Worm (Caenorhabditis elegans): Measurements from ENCODE around the gene srh-18.

The srh-18 gene

ce11 chrV:13313045-13313623, 5.1 kb upstream of the srh-18 start, which contains the start of gene C50B6.3 (continued):
- TF ChIP-seq lin-13 (GFP tag; optimal IDR thresholded peaks at IDR 0.05), result peak; percentile 79
- TF ChIP-seq snu-23 (GFP tag; optimal IDR thresholded peaks at IDR 0.05), result peak; percentile 95
- peak; percentile 66 for TF ChIP-seq skn-1 (tag; optimal IDR thresholded peaks at IDR 0.05)
- peak; percentile 78 for TF ChIP-seq ztf-4 (tag; optimal IDR thresholded peaks at IDR 0.05)
- peak; percentile 84 for TF ChIP-seq unc-130 (tag; optimal IDR thresholded peaks at IDR 0.05)
- no peak for TF ChIP-seq ama-1 (optimal IDR thresholded peaks at IDR 0.05)
- TF ChIP-seq egl-27 (tag; optimal IDR thresholded peaks at IDR 0.05), result no peak
- peak; percentile 92 for TF ChIP-seq mep-1 (tag; optimal IDR thresholded peaks at IDR 0.05)
- peak; percentile 97 for TF ChIP-seq fkh-4 (tag; optimal IDR thresholded peaks at IDR 0.05; ENCODE audit: borderline replicate concordance)
- peak; percentile 96 for TF ChIP-seq dsc-1 (tag; optimal IDR thresholded peaks at IDR 0.05)

- TF ChIP-seq unc-30 (tag; optimal IDR thresholded peaks at IDR 0.05), result no peak
- TF ChIP-seq efl-1 (optimal IDR thresholded peaks at IDR 0.05), result no peak
- TF ChIP-seq efl-1 (GFP tag; optimal IDR thresholded peaks at IDR 0.05 in 1 of 2), result peak in 1 of 2 experiments; percentile 20
- no peak for TF ChIP-seq unc-86 (tag; optimal IDR thresholded peaks at IDR 0.05)
- TF ChIP-seq unc-98 (GFP tag; IDR thresholded peaks at IDR 0.05), result no peak
- TF ChIP-seq hlh-17 (GFP tag; optimal IDR thresholded peaks at IDR 0.05; ENCODE audit: borderline replicate concordance), result no peak
- TF ChIP-seq snu-23 (GFP tag; optimal IDR thresholded peaks at IDR 0.05), result no peak
- no peak for TF ChIP-seq ceh-82 (tag; optimal IDR thresholded peaks at IDR 0.05)
- TF ChIP-seq lin-13 (GFP tag; optimal IDR thresholded peaks at IDR 0.05), result no peak
- no peak for TF ChIP-seq aly-2 (tag; optimal IDR thresholded peaks at IDR 0.05)
These were observed 2.4 kb downstream of the srh-18 start, which contains the start of gene srh-15 for ce11 chrV:13320676-13321075. srh-15 (plus strand) TSS chrV:13320976.

ce11 chrV:13324933-13325760, 6.9 kb downstream of the srh-18 start, which contains the start of gene C50B6.7:
C50B6.7 (minus strand) TSS chrV:13324983.
- TF ChIP-seq elt-2 (tag; optimal IDR thresholded peaks at IDR 0.05) (peak; percentile 17), pqm-1 (tag; optimal IDR thresholded peaks at IDR 0.05) (no peak)

ce11 chrV:13327463-13327862, 9.2 kb downstream of the srh-18 start, which contains the start of gene str-37:
str-37 (plus strand) TSS chrV:13327763.
- TF ChIP-seq fkh-4 (tag; optimal IDR thresholded peaks at IDR 0.05; ENCODE audit: borderline replicate concordance), result no peak
- no peak for TF ChIP-seq sptf-1 (tag; optimal IDR thresholded peaks at IDR 0.05)
- TF ChIP-seq aha-1 (tag; optimal IDR thresholded peaks at IDR 0.05), result no peak
- no peak for TF ChIP-seq snpc-4 (tag; optimal IDR thresholded peaks at IDR 0.05)
- no peak for TF ChIP-seq efl-3 (GFP tag; optimal IDR thresholded peaks at IDR 0.05)
- no peak for TF ChIP-seq mdl-1 (tag; optimal IDR thresholded peaks at IDR 0.05)

ce11 chrV:13330919-13331318, 12.7 kb downstream of the srh-18 start, which contains the start of gene nhr-129:
nhr-129 (minus strand) TSS chrV:13331019.
- TF ChIP-seq unc-62 (GFP tag; optimal IDR thresholded peaks at IDR 0.05) (no peak), fos-1 (tag; optimal IDR thresholded peaks at IDR 0.05) (no peak), ceh-88 (GFP tag; IDR thresholded peaks at IDR 0.05) (no peak), isw-1 (GFP tag; IDR thresholded peaks at IDR 0.05) (no peak), lin-14 (GFP tag; optimal IDR thresholded peaks at IDR 0.05) (no peak), elt-2 (tag; optimal IDR thresholded peaks at IDR 0.05) (no peak), nhr-12 (tag; optimal IDR thresholded peaks at IDR 0.05) (no peak), lir-3 (tag; optimal IDR thresholded peaks at IDR 0.05; ENCODE audit: poor library complexity) (no peak), efl-3 (GFP tag; optimal IDR thresholded peaks at IDR 0.05) (no peak), ces-1 (GFP tag; optimal IDR thresholded peaks at IDR 0.05) (no peak), mdl-1 (tag; optimal IDR thresholded peaks at IDR 0.05) (no peak), lin-13 (GFP tag; optimal IDR thresholded peaks at IDR 0.05) (no peak), unc-130 (tag; optimal IDR thresholded peaks at IDR 0.05) (no peak), tbx-2 (tag; optimal IDR thresholded peaks at IDR 0.05) (no peak), ets-5 (GFP tag; IDR thresholded peaks at IDR 0.05) (no peak), skn-1 (tag; optimal IDR thresholded peaks at IDR 0.05) (no peak), nhr-47 (tag; optimal IDR thresholded peaks at IDR 0.05) (no peak), lin-35 (GFP tag; optimal IDR thresholded peaks at IDR 0.05) (no peak), efl-1 (optimal IDR thresholded peaks at IDR 0.05) (no peak), efl-1 (GFP tag; optimal IDR thresholded peaks at IDR 0.05 in 1 of 2) (no peak), vab-15 (tag; optimal IDR thresholded peaks at IDR 0.05) (no peak)
